Fruit fly (Drosophila melanogaster) whole organism: ENCODE results near the gene Pxn.

ENCODE experiments used
- CG8478 ChIP-seq: fragments of >200 bp; optimal IDR thresholded peaks from 2 replicates; lab custom pipeline; 2018; ENCODE audit warnings: inconsistent platforms
- pan ChIP-seq: fragments of >200 bp; optimal IDR thresholded peaks from 2 replicates; lab custom pipeline; 2017
- psq ChIP-seq: fragments of >200 bp; optimal IDR thresholded peaks from 2 replicates; lab custom pipeline; 2017
- usp ChIP-seq: fragments of >200 bp; optimal IDR thresholded peaks from 2 replicates; lab custom pipeline; 2017; ENCODE audit warnings: missing biosample characterization, missing genetic modification characterization, mixed read lengths

DNA sequence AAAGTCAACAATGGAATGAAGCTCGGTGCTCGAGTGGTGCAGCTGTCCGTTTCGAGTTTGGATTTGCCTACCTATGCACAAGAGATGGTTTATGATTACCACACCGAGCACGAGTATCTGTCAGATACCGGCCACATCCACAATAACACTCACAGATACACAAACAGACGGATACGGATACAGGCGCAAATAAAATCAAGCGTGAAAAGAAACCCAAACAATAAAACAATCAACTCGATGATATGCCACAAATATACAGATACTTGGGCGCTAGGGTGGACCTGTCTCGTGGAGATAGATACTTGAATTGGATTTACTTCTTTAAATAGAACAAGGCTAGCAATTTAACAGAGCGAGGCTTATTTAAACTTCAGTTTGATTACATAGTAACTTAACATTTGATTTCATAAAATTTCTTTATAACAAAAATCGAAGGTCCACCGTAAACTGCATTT, 59.6 kb downstream of the Pxn start:
- TF ChIP-seq CG8478 (lab: Kevin White, UChicago) (no peak), usp (GFP tag; lab: Kevin White, UChicago) (no peak), pan (no peak), psq (lab: Kevin White, UChicago) (no peak)
